Fruit fly (Drosophila melanogaster) whole organism: Measurements from ENCODE around the gene CG44532.

Experiments used
- CG8478 ChIP-seq: fragments of >200 bp; optimal IDR thresholded peaks from 2 replicates; lab custom pipeline; 2018; ENCODE audit warnings: inconsistent platforms
- Dll ChIP-seq: fragments of >200 bp; optimal IDR thresholded peaks from 2 replicates; lab custom pipeline; 2017
- EcR ChIP-seq, 2 experiments: fragments of >200 bp; optimal IDR thresholded peaks; 2 replicates each; lab custom pipeline; 2017; ENCODE audit warnings: missing biosample characterization in 2 of 2, missing genetic modification characterization in 2 of 2, missing genetic modification reagents in 2 of 2
- pan ChIP-seq: fragments of >200 bp; optimal IDR thresholded peaks from 2 replicates; lab custom pipeline; 2017
- psq ChIP-seq: fragments of >200 bp; optimal IDR thresholded peaks from 2 replicates; lab custom pipeline; 2017

- no peak for TF ChIP-seq EcR (GFP tag; optimal IDR thresholded peaks at IDR 0.05; lab: Kevin White, UChicago)
- peak; percentile 43 for TF ChIP-seq CG8478
- TF ChIP-seq Dll (lab: Kevin White, UChicago): peak; percentile 41
- no peak for TF ChIP-seq pan (lab: Kevin White, UChicago)
- no peak for TF ChIP-seq psq
Measured at dm6 chrX:9155715-9156387, 6.0 kb upstream of the CG44532 start.
